Worm (Caenorhabditis elegans) whole organism, late embryonic: ENCODE measurements around the gene B0495.7.
A peak's percentile ranks its signal among the peaks of the same experiment; 100 is the strongest.

ENCODE experiments used
- C08G9.2 ChIP-seq: sonication (generic microtip); optimal IDR thresholded peaks from 2 replicates; lab custom pipeline; 2016; ENCODE audit warnings: mild to moderate bottlenecking, missing genetic modification characterization, moderate library complexity, missing compliant biosample characterization
- F13H6.1 ChIP-seq: sonication (generic microtip); optimal IDR thresholded peaks from 2 replicates; lab custom pipeline; 2016; ENCODE audit warnings: missing genetic modification characterization, missing compliant biosample characterization
- K02D7.2 ChIP-seq: sonication (generic microtip); optimal IDR thresholded peaks from 2 replicates; lab custom pipeline; 2017; ENCODE audit warnings: mild to moderate bottlenecking, missing genetic modification characterization, missing compliant biosample characterization
- K09A11.1 ChIP-seq: sonication (generic microtip); optimal IDR thresholded peaks from 2 replicates; lab custom pipeline; 2017; ENCODE audit warnings: antibody characterized with exemption, mild to moderate bottlenecking, missing genetic modification characterization, missing compliant biosample characterization; ENCODE audit not compliant: insufficient read depth
- Y22D7AL.16 ChIP-seq: sonication (generic microtip); optimal IDR thresholded peaks from 2 replicates; lab custom pipeline; 2016; ENCODE audit warnings: missing genetic modification characterization, missing compliant biosample characterization
- ahr-1 ChIP-seq: sonication (generic microtip); optimal IDR thresholded peaks from 2 replicates; lab custom pipeline; 2016; ENCODE audit warnings: missing genetic modification characterization, missing compliant biosample characterization
- ama-1 ChIP-seq: fragments of 150-350 bp; optimal IDR thresholded peaks from 2 replicates; lab custom pipeline; 2014
- ceh-18 ChIP-seq: sonication (generic microtip); optimal IDR thresholded peaks from 2 replicates; lab custom pipeline; 2016; ENCODE audit warnings: missing genetic modification characterization, missing compliant biosample characterization
- ceh-19 ChIP-seq: fragments of 200-800 bp; sonication (Bioruptor generic); optimal IDR thresholded peaks from 2 replicates; lab custom pipeline; 2018; ENCODE audit warnings: mild to moderate bottlenecking, missing genetic modification characterization, missing compliant biosample characterization
- ceh-22 ChIP-seq: sonication (generic microtip); optimal IDR thresholded peaks from 2 replicates; lab custom pipeline; 2017; ENCODE audit warnings: missing biosample characterization, missing genetic modification characterization
- ceh-24 ChIP-seq: sonication (generic microtip); optimal IDR thresholded peaks from 2 replicates; lab custom pipeline; 2016; ENCODE audit warnings: mild to moderate bottlenecking, missing genetic modification characterization, missing compliant biosample characterization
- ceh-30 ChIP-seq: fragments of 150-350 bp; optimal IDR thresholded peaks from 2 replicates; lab custom pipeline; 2014; ENCODE audit warnings: missing biosample characterization, missing genetic modification characterization
- ceh-34 ChIP-seq: sonication (generic microtip); optimal IDR thresholded peaks from 2 replicates; lab custom pipeline; 2016; ENCODE audit warnings: mild to moderate bottlenecking, missing genetic modification characterization, missing compliant biosample characterization
- ceh-45 ChIP-seq: fragments of 200-800 bp; sonication (Bioruptor generic); IDR thresholded peaks from 2 replicates; pipeline ENCODE4 v1.3.6; 2022; ENCODE audit warnings: missing genetic modification reagents, missing genetic modification characterization, missing compliant biosample characterization
- ceh-48 ChIP-seq: sonication (generic microtip); optimal IDR thresholded peaks from 2 replicates; lab custom pipeline; 2016; ENCODE audit warnings: missing genetic modification characterization, inconsistent platforms, missing compliant biosample characterization
- ceh-9 ChIP-seq: sonication (generic microtip); optimal IDR thresholded peaks from 2 replicates; lab custom pipeline; 2016; ENCODE audit warnings: mild to moderate bottlenecking, missing genetic modification characterization, inconsistent platforms, missing compliant biosample characterization
- che-1 ChIP-seq: sonication (generic microtip); optimal IDR thresholded peaks from 2 replicates; lab custom pipeline; 2016; ENCODE audit warnings: mild to moderate bottlenecking, missing genetic modification characterization, missing compliant biosample characterization
- dmd-4 ChIP-seq: sonication (generic microtip); optimal IDR thresholded peaks from 2 replicates; lab custom pipeline; 2016; ENCODE audit warnings: borderline replicate concordance, missing genetic modification characterization, missing compliant biosample characterization
- elt-2 ChIP-seq: sonication (generic microtip); optimal IDR thresholded peaks from 2 replicates; lab custom pipeline; 2016; ENCODE audit warnings: missing genetic modification reagents, missing genetic modification characterization, missing compliant biosample characterization
- elt-4 ChIP-seq: sonication (generic microtip); optimal IDR thresholded peaks from 2 replicates; lab custom pipeline; 2016; ENCODE audit warnings: missing genetic modification characterization, missing compliant biosample characterization
- ets-4 ChIP-seq: sonication (generic microtip); optimal IDR thresholded peaks from 2 replicates; lab custom pipeline; 2016; ENCODE audit warnings: missing genetic modification characterization, missing compliant biosample characterization
- fax-1 ChIP-seq: sonication (generic microtip); optimal IDR thresholded peaks from 2 replicates; lab custom pipeline; 2016; ENCODE audit warnings: missing genotype, missing genetic modification characterization, missing compliant biosample characterization
- fkh-10 ChIP-seq: fragments of 150-350 bp; optimal IDR thresholded peaks from 2 replicates; lab custom pipeline; 2014; ENCODE audit warnings: missing biosample characterization, missing genetic modification reagents, missing genetic modification characterization
- fkh-6 ChIP-seq: sonication (generic microtip); optimal IDR thresholded peaks from 2 replicates; lab custom pipeline; 2016; ENCODE audit warnings: missing genetic modification characterization, missing compliant biosample characterization
- hlh-13 ChIP-seq: fragments of 200-800 bp; sonication (Bioruptor generic); optimal IDR thresholded peaks from 2 replicates; lab custom pipeline; 2018; ENCODE audit warnings: mild to moderate bottlenecking, missing genetic modification characterization, missing compliant biosample characterization
- hlh-15 ChIP-seq: sonication (generic microtip); optimal IDR thresholded peaks from 2 replicates; lab custom pipeline; 2016; ENCODE audit warnings: missing genetic modification characterization, missing compliant biosample characterization
- hlh-30 ChIP-seq: sonication (generic microtip); optimal IDR thresholded peaks from 2 replicates; lab custom pipeline; 2017; ENCODE audit warnings: antibody characterized with exemption, missing genetic modification characterization, missing compliant biosample characterization; ENCODE audit not compliant: insufficient read depth
- hlh-6 ChIP-seq: sonication (generic microtip); optimal IDR thresholded peaks from 2 replicates; lab custom pipeline; 2016; ENCODE audit warnings: missing genotype, missing genetic modification characterization, missing compliant biosample characterization
- lim-6 ChIP-seq: sonication (generic microtip); optimal IDR thresholded peaks from 2 replicates; lab custom pipeline; 2016; ENCODE audit warnings: missing genetic modification characterization, missing compliant biosample characterization
- lin-11 ChIP-seq: fragments of 200-800 bp; sonication (Bioruptor generic); optimal IDR thresholded peaks from 2 replicates; lab custom pipeline; 2018; ENCODE audit warnings: mild to moderate bottlenecking, missing genetic modification characterization, missing compliant biosample characterization
- madf-2 ChIP-seq: sonication (generic microtip); optimal IDR thresholded peaks from 2 replicates; lab custom pipeline; 2017; ENCODE audit warnings: missing genetic modification characterization, missing compliant biosample characterization
- mec-3 ChIP-seq: sonication (generic microtip); optimal IDR thresholded peaks from 2 replicates; lab custom pipeline; 2016; ENCODE audit warnings: borderline replicate concordance, missing genetic modification characterization, missing compliant biosample characterization
- nhr-11 ChIP-seq: fragments of 150-350 bp; optimal IDR thresholded peaks from 2 replicates; lab custom pipeline; 2014; ENCODE audit warnings: missing biosample characterization, missing genetic modification characterization
- nhr-232 ChIP-seq: sonication (generic microtip); optimal IDR thresholded peaks from 2 replicates; lab custom pipeline; 2016; ENCODE audit warnings: missing genetic modification characterization, missing compliant biosample characterization
- npax-4 ChIP-seq: sonication (generic microtip); optimal IDR thresholded peaks from 2 replicates; lab custom pipeline; 2016; ENCODE audit warnings: missing genetic modification characterization, missing compliant biosample characterization
- odd-2 ChIP-seq: sonication (generic microtip); optimal IDR thresholded peaks from 2 replicates; lab custom pipeline; 2017; ENCODE audit warnings: antibody characterized with exemption, mild to moderate bottlenecking, missing genetic modification characterization, missing compliant biosample characterization
- pag-3 ChIP-seq: sonication (generic microtip); optimal IDR thresholded peaks from 2 replicates; lab custom pipeline; 2016; ENCODE audit warnings: missing compliant biosample characterization, missing genetic modification characterization, borderline replicate concordance
- pat-9 ChIP-seq: fragments of 200-800 bp; sonication (Bioruptor generic); optimal IDR thresholded peaks from 2 replicates; lab custom pipeline; 2018; ENCODE audit warnings: mild to moderate bottlenecking, missing genetic modification characterization, moderate library complexity, missing compliant biosample characterization
- pax-1 ChIP-seq: fragments of 150-350 bp; optimal IDR thresholded peaks from 2 replicates; lab custom pipeline; 2014; ENCODE audit warnings: missing biosample characterization, missing genetic modification characterization
- pha-2 ChIP-seq: sonication (generic microtip); optimal IDR thresholded peaks from 2 replicates; lab custom pipeline; 2017; ENCODE audit warnings: mild to moderate bottlenecking, missing genetic modification characterization, missing compliant biosample characterization
- pqm-1 ChIP-seq: sonication (generic microtip); optimal IDR thresholded peaks from 2 replicates; lab custom pipeline; 2016; ENCODE audit warnings: missing genetic modification characterization, missing compliant biosample characterization
- pros-1 ChIP-seq: fragments of 150-350 bp; optimal IDR thresholded peaks from 2 replicates; lab custom pipeline; 2014; ENCODE audit warnings: missing biosample characterization, missing genetic modification reagents, missing genetic modification characterization
- ref-2 ChIP-seq: sonication (generic microtip); optimal IDR thresholded peaks from 2 replicates; lab custom pipeline; 2016; ENCODE audit warnings: missing genetic modification characterization, missing compliant biosample characterization
- rnt-1 ChIP-seq: sonication (generic microtip); optimal IDR thresholded peaks from 2 replicates; lab custom pipeline; 2016; ENCODE audit warnings: missing genetic modification characterization, missing compliant biosample characterization
- syd-9 ChIP-seq: sonication (generic microtip); optimal IDR thresholded peaks from 2 replicates; lab custom pipeline; 2016; ENCODE audit warnings: mild to moderate bottlenecking, missing genetic modification characterization, moderate library complexity, missing compliant biosample characterization
- tbx-7 ChIP-seq: sonication (generic microtip); optimal IDR thresholded peaks from 2 replicates; lab custom pipeline; 2016; ENCODE audit warnings: missing genotype, missing genetic modification characterization, missing compliant biosample characterization
- ttx-3 ChIP-seq: sonication (generic microtip); optimal IDR thresholded peaks from 2 replicates; lab custom pipeline; 2016; ENCODE audit warnings: missing genetic modification reagents, missing genetic modification characterization, missing compliant biosample characterization
- unc-3 ChIP-seq, 2 experiments: fragments of 200-800 bp in 1 of 2; sonication (Bioruptor generic) in 1 of 2; sonication (generic microtip) in 1 of 2; conservative IDR thresholded peaks in 1 of 2; optimal IDR thresholded peaks in 1 of 2; 2 replicates each; pipeline versions ENCODE4 v1.3.6 to Lab custom; 2016 to 2022; ENCODE audit warnings: missing compliant biosample characterization in 2 of 2, missing genetic modification characterization in 2 of 2, missing genetic modification reagents in 1 of 2
- unc-42 ChIP-seq: sonication (generic microtip); optimal IDR thresholded peaks from 2 replicates; lab custom pipeline; 2016; ENCODE audit warnings: missing genotype, missing genetic modification characterization, missing compliant biosample characterization
- unc-55 ChIP-seq: sonication (generic microtip); optimal IDR thresholded peaks from 2 replicates; lab custom pipeline; 2017; ENCODE audit warnings: missing biosample characterization, missing genetic modification reagents, missing genetic modification characterization
- unc-86 ChIP-seq: sonication (generic microtip); optimal IDR thresholded peaks from 2 replicates; lab custom pipeline; 2016; ENCODE audit warnings: missing genetic modification characterization, missing compliant biosample characterization
- zip-5 ChIP-seq: sonication (generic microtip); optimal IDR thresholded peaks from 2 replicates; lab custom pipeline; 2016; ENCODE audit warnings: missing genetic modification characterization, missing compliant biosample characterization
- ztf-16 ChIP-seq: sonication (generic microtip); optimal IDR thresholded peaks from 2 replicates; lab custom pipeline; 2017; ENCODE audit warnings: missing genetic modification characterization, missing compliant biosample characterization

Gene B0495.7

DNA sequence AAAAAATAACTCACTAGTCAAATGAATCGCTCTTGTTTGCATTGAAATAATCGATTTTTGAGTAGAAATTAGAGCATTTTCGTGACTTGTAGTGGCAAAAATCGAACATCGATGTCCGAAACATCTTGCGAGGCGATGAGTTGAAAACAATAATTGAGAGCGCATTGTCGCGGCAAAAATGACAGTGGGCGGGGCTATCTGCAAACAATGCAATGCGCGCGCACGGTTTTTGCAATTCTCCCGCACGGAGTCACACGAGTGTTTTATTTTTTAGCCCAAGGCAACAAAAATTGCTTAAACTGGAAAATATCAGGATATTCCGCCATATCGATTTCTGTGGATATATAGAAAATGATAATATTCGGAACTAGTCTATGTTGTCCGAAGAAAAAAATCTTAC lies 3.5 kb upstream of the B0495.7 start, which contains the start of gene B0495.9:
B0495.9 (minus strand) TSS at position 171 of the 400 bp plus-strand sequence.
- TF ChIP-seq che-1 (tag; lab: Kevin White, UChicago) (peak; percentile 85), lim-6 (tag; lab: Kevin White, UChicago) (peak; percentile 61), nhr-11 (tag; lab: Kevin White, UChicago) (peak; percentile 14), npax-4 (tag; lab: Kevin White, UChicago) (peak; percentile 84), ref-2 (tag; lab: Kevin White, UChicago) (peak; percentile 96), ceh-19 (GFP tag; lab: Kevin White, UChicago) (peak; percentile 92), tbx-7 (tag; lab: Kevin White, UChicago) (peak; percentile 71), pros-1 (tag; lab: Kevin White, UChicago) (no peak), ceh-45 (GFP tag; lab: Robert Waterston, UW) (peak; percentile 71; the same call in 1 of the 2 replicates), zip-5 (tag; lab: Kevin White, UChicago) (peak; percentile 81), lin-11 (peak; percentile 75), fax-1 (tag; lab: Kevin White, UChicago) (peak; percentile 89), ceh-48 (tag; lab: Kevin White, UChicago) (peak; percentile 62), pat-9 (peak; percentile 90), Y22D7AL.16 (peak; percentile 83), pag-3 (no peak), pax-1 (tag; lab: Kevin White, UChicago) (peak; percentile 35), fkh-6 (tag; lab: Kevin White, UChicago) (peak; percentile 89), ceh-30 (tag; lab: Kevin White, UChicago) (no peak), pha-2 (tag; lab: Kevin White, UChicago) (peak; percentile 82), C08G9.2 (tag; lab: Kevin White, UChicago) (peak; percentile 87), ztf-16 (peak; percentile 93), hlh-13 (GFP tag; lab: Kevin White, UChicago) (peak; percentile 73), ttx-3 (tag; lab: Kevin White, UChicago) (peak; percentile 90), nhr-232 (tag; lab: Kevin White, UChicago) (peak; percentile 84), unc-86 (peak; percentile 92), F13H6.1 (tag; lab: Kevin White, UChicago) (peak; percentile 89), ceh-22 (peak; percentile 78), elt-2 (tag; lab: Kevin White, UChicago) (peak; percentile 96), ceh-18 (tag; lab: Kevin White, UChicago) (peak; percentile 55), ceh-34 (peak; percentile 94), ceh-9 (tag; lab: Kevin White, UChicago) (peak; percentile 23), unc-42 (tag; lab: Kevin White, UChicago) (peak; percentile 64), ets-4 (tag; lab: Kevin White, UChicago) (peak; percentile 18), elt-4 (peak; percentile 61), ceh-24 (tag; lab: Kevin White, UChicago) (peak; percentile 68), mec-3 (peak; percentile 75), fkh-10 (GFP tag; lab: Kevin White, UChicago) (peak; percentile 16), ama-1 (lab: Kevin White, UChicago) (no peak), odd-2 (tag; lab: Kevin White, UChicago) (peak; percentile 85), unc-3 (GFP tag; conservative IDR thresholded peaks at IDR 0.05; lab: Robert Waterston, UW) (peak; percentile 75), unc-3 (tag; optimal IDR thresholded peaks at IDR 0.05; lab: Kevin White, UChicago) (peak; percentile 87), K02D7.2 (tag; lab: Kevin White, UChicago) (peak; percentile 81), K09A11.1 (peak; percentile 84), hlh-15 (tag; lab: Kevin White, UChicago) (peak; percentile 90), hlh-6 (tag; lab: Kevin White, UChicago) (peak; percentile 89), rnt-1 (peak; percentile 86), syd-9 (tag; lab: Kevin White, UChicago) (peak; percentile 85), hlh-30 (tag; lab: Kevin White, UChicago) (peak; percentile 42), pqm-1 (peak; percentile 31), madf-2 (tag; lab: Kevin White, UChicago) (peak; percentile 83), dmd-4 (tag; lab: Kevin White, UChicago) (peak; percentile 88), ahr-1 (tag; lab: Kevin White, UChicago) (peak; percentile 87), unc-55 (GFP tag; lab: Kevin White, UChicago) (no peak)
